Fruit fly (Drosophila melanogaster): Measurements from ENCODE around the gene Ogg1.

The Ogg1 gene

dm6 chrX:8690003-8690402 is at the start of gene Ogg1, which contains the start of gene Ppt1:
Gene Ogg1, plus strand, starts transcription at chrX:8690327.
Gene Ppt1, minus strand, starts transcription at chrX:8690227.
- TF ChIP-seq Bgb (GFP tag; IDR thresholded peaks at IDR 0.05; ENCODE audit: partially characterized antibody): peak; percentile 41
- peak; percentile 46 for TF ChIP-seq pho (GFP tag; optimal IDR thresholded peaks at IDR 0.05)
- TF ChIP-seq CG3726 (GFP tag; IDR thresholded peaks at IDR 0.05): no peak
- peak; percentile 77 for TF ChIP-seq CG17328 (GFP tag; IDR thresholded peaks at IDR 0.05)
- TF ChIP-seq ato (GFP tag; IDR thresholded peaks at IDR 0.05; ENCODE audit: partially characterized antibody): no peak
- TF ChIP-seq Xrp1 (GFP tag; IDR thresholded peaks at IDR 0.05): peak; percentile 33; the same call in 1 of the 2 replicates
- TF ChIP-seq CG12659 (GFP tag; optimal IDR thresholded peaks at IDR 0.05): peak; percentile 39
- no peak for TF ChIP-seq br (optimal IDR thresholded peaks at IDR 0.05)
- no peak for TF ChIP-seq CG7963 (GFP tag; IDR thresholded peaks at IDR 0.05; ENCODE audit: partially characterized antibody)
- no peak; the same call in 1 of the 3 replicates for TF ChIP-seq dysf (GFP tag; IDR thresholded peaks at IDR 0.05)
- 0 out of 2 replicates have a peak, but pooled peaks have one; percentile 14 for TF ChIP-seq esg (GFP tag; conservative IDR thresholded peaks at IDR 0.05)
- TF ChIP-seq yki (optimal IDR thresholded peaks at IDR 0.05): no peak
- no peak for TF ChIP-seq CG12219 (GFP tag; optimal IDR thresholded peaks at IDR 0.05)
- TF ChIP-seq Dfd (GFP tag; optimal IDR thresholded peaks at IDR 0.05): no peak
- no peak for TF ChIP-seq fd64A (GFP tag; optimal IDR thresholded peaks at IDR 0.05)
- no peak for TF ChIP-seq CG12744 (GFP tag; optimal IDR thresholded peaks at IDR 0.05)
- no peak for TF ChIP-seq ttk (GFP tag; IDR thresholded peaks at IDR 0.05)
- TF ChIP-seq eve (GFP tag; optimal IDR thresholded peaks at IDR 0.05): peak in 1 of 2 experiments; percentile 87
- peak; percentile 39 for TF ChIP-seq CG13296 (GFP tag; optimal IDR thresholded peaks at IDR 0.05)
- peak; percentile 36 for TF ChIP-seq Sin3A (optimal IDR thresholded peaks at IDR 0.05)
- TF ChIP-seq CG9797 (GFP tag; optimal IDR thresholded peaks at IDR 0.05): peak; percentile 8
- peak; percentile 45; the same call in 1 of the 2 replicates for TF ChIP-seq hbn (GFP tag; IDR thresholded peaks at IDR 0.05; ENCODE audit: partially characterized antibody)
- TF ChIP-seq CG6791 (GFP tag; IDR thresholded peaks at IDR 0.05; ENCODE audit: partially characterized antibody): peak; percentile 38; the same call in 1 of the 3 replicates
- peak; percentile 43; the same call in 2 of the 4 replicates for TF ChIP-seq Gug (GFP tag; IDR thresholded peaks at IDR 0.05)
- peak; percentile 75 for TF ChIP-seq Ets97D (GFP tag; optimal IDR thresholded peaks at IDR 0.05)
- TF ChIP-seq CG4282 (GFP tag; optimal IDR thresholded peaks at IDR 0.05): peak; percentile 35
- TF ChIP-seq zfh2 (GFP tag; optimal IDR thresholded peaks at IDR 0.05): peak; percentile 75
- TF ChIP-seq Camta (GFP tag; optimal IDR thresholded peaks at IDR 0.05): peak; percentile 54
- 0 out of 3 replicates have a peak, but pooled peaks have one; percentile 19 for TF ChIP-seq Optix (GFP tag; IDR thresholded peaks at IDR 0.05)
- peak; percentile 33; the same call in 1 of the 2 replicates for TF ChIP-seq HLH3B (GFP tag; IDR thresholded peaks at IDR 0.05)
- TF ChIP-seq Dek (tag; optimal IDR thresholded peaks at IDR 0.05): no peak
- TF ChIP-seq gro (GFP tag; optimal IDR thresholded peaks at IDR 0.05): peak; percentile 48
- peak; percentile 28 for TF ChIP-seq CG7839 (tag; optimal IDR thresholded peaks at IDR 0.05)
- TF ChIP-seq CG8765 (GFP tag; IDR thresholded peaks at IDR 0.05): no peak
- TF ChIP-seq Dll (GFP tag; IDR thresholded peaks at IDR 0.05; ENCODE audit: partially characterized antibody): peak; percentile 75
- TF ChIP-seq grau (tag; optimal IDR thresholded peaks at IDR 0.05): peak; percentile 56
- peak; percentile 27 for TF ChIP-seq CG8924 (tag; optimal IDR thresholded peaks at IDR 0.05)
- no peak for TF ChIP-seq Opbp (GFP tag; IDR thresholded peaks at IDR 0.05; ENCODE audit: partially characterized antibody)
- TF ChIP-seq sens (GFP tag): peak; percentile 92
- no peak for TF ChIP-seq otp (GFP tag; IDR thresholded peaks at IDR 0.05)
- TF ChIP-seq CG8944 (GFP tag; optimal IDR thresholded peaks at IDR 0.05): peak; percentile 54
- no peak for TF ChIP-seq CG17612 (GFP tag; IDR thresholded peaks at IDR 0.05)
- peak; percentile 47 for TF ChIP-seq CG3163 (GFP tag; optimal IDR thresholded peaks at IDR 0.05)
- TF ChIP-seq klu (GFP tag; IDR thresholded peaks at IDR 0.05): 0 out of 2 replicates have a peak, but pooled peaks have one; percentile 9
- TF ChIP-seq disco-r (GFP tag; optimal IDR thresholded peaks at IDR 0.05): no peak
- peak; percentile 57 for TF ChIP-seq crc (GFP tag; optimal IDR thresholded peaks at IDR 0.05)
- no peak for TF ChIP-seq ac (GFP tag; optimal IDR thresholded peaks at IDR 0.05)
- TF ChIP-seq Spps (tag; optimal IDR thresholded peaks at IDR 0.05): no peak
- TF ChIP-seq CG4854 (GFP tag; optimal IDR thresholded peaks at IDR 0.05): peak; percentile 32
- no peak for TF ChIP-seq Hand (GFP tag; optimal IDR thresholded peaks at IDR 0.05)
- TF ChIP-seq jing (GFP tag; optimal IDR thresholded peaks at IDR 0.05): no peak
- peak; percentile 95 for TF ChIP-seq Med (GFP tag)
